Fruit fly (Drosophila melanogaster) S2 (cell line): ENCODE results near the gene betaggt-I.
A peak's percentile ranks its signal among the peaks of the same experiment; 100 is the strongest.

Source experiments
- CG8478 ChIP-seq: fragments of >200 bp; optimal IDR thresholded peaks from 2 replicates; lab custom pipeline; 2018
- CTCF ChIP-seq, 2 experiments: fragments of >200 bp; optimal IDR thresholded peaks; 2 replicates each; lab custom pipeline; 2018

Gene betaggt-I

dm6 chr2L:4932284-4932683, 13.1 kb upstream of the betaggt-I start, which contains the start of gene hoe1:
hoe1 (minus strand) TSS chr2L:4932384.
- TF ChIP-seq CTCF (optimal IDR thresholded peaks at IDR 0.05; lab: Kevin White, UChicago) = no peak
- TF ChIP-seq CG8478 (lab: Kevin White, UChicago) = no peak

dm6 chr2L:4936325-4936869, 9.0 kb upstream of the betaggt-I start, which contains the start of gene hoe2:
hoe2 (minus strand) TSS chr2L:4936450.
- TF ChIP-seq CG8478 (lab: Kevin White, UChicago) (no peak), CTCF (optimal IDR thresholded peaks at IDR 0.05; lab: Kevin White, UChicago) (no peak)

- no peak for TF ChIP-seq CTCF (optimal IDR thresholded peaks at IDR 0.05; lab: Kevin White, UChicago)
- TF ChIP-seq CG8478 (lab: Kevin White, UChicago) = no peak
These were observed 8.3 kb upstream of the betaggt-I start, which contains the start of gene Sgs1 for dm6 chr2L:4937060-4937459. Sgs1 (plus strand) TSS chr2L:4937409.

- TF ChIP-seq CTCF (optimal IDR thresholded peaks at IDR 0.05; lab: Kevin White, UChicago) (no peak), CG8478 (lab: Kevin White, UChicago) (no peak)
These were observed 3.1 kb upstream of the betaggt-I start, which contains the start of gene synr for dm6 chr2L:4942257-4942792. synr (plus strand) TSS chr2L:4942742.

dm6 chr2L:4949453-4950045, 4.2 kb downstream of the betaggt-I start, which contains the start of gene jet:
jet (minus strand) TSS chr2L:4949784.
- TF ChIP-seq CG8478 (lab: Kevin White, UChicago) = no peak
- peak in 1 of 2 experiments; percentile 41 for TF ChIP-seq CTCF (optimal IDR thresholded peaks at IDR 0.05; lab: Kevin White, UChicago)

dm6 chr2L:4950667-4951066, 5.3 kb downstream of the betaggt-I start, which contains the start of gene Jon25Biii:
Jon25Biii (minus strand) TSS chr2L:4950767.
- TF ChIP-seq CG8478 (lab: Kevin White, UChicago) (no peak), CTCF (optimal IDR thresholded peaks at IDR 0.05; lab: Kevin White, UChicago) (no peak)

dm6 chr2L:4953086-4953570, 7.7 kb downstream of the betaggt-I start, which contains the start of gene Jon25Bii:
Jon25Bii (minus strand) TSS chr2L:4953136.
- TF ChIP-seq CTCF (optimal IDR thresholded peaks at IDR 0.05; lab: Kevin White, UChicago) = no peak
- TF ChIP-seq CG8478 (lab: Kevin White, UChicago) = no peak

dm6 chr2L:4955094-4955823, 9.9 kb downstream of the betaggt-I start, which contains the start of the genes Jon25Bi and Marcal1:
Jon25Bi (minus strand) TSS chr2L:4955144.
Marcal1 (plus strand) TSS chr2L:4955509.
- TF ChIP-seq CTCF (optimal IDR thresholded peaks at IDR 0.05; lab: Kevin White, UChicago) (no peak), CG8478 (lab: Kevin White, UChicago) (no peak)

dm6 chr2L:4958111-4958510, 12.7 kb downstream of the betaggt-I start, which contains the start of gene CG34124:
CG34124 (plus strand) TSS chr2L:4958411.
- TF ChIP-seq CTCF (optimal IDR thresholded peaks at IDR 0.05; lab: Kevin White, UChicago) (no peak), CG8478 (lab: Kevin White, UChicago) (no peak)

- TF ChIP-seq CTCF (optimal IDR thresholded peaks at IDR 0.05; lab: Kevin White, UChicago) (no peak), CG8478 (lab: Kevin White, UChicago) (no peak)
These were observed 20.0 kb downstream of the betaggt-I start, which contains the start of gene CG34125 for dm6 chr2L:4965420-4965819. CG34125 (plus strand) TSS chr2L:4965673.

dm6 chr2L:4965923-4966322, 20.5 kb downstream of the betaggt-I start:
- TF ChIP-seq CTCF (optimal IDR thresholded peaks at IDR 0.05; lab: Kevin White, UChicago) = no peak
- TF ChIP-seq CG8478 (lab: Kevin White, UChicago) = no peak

- TF ChIP-seq CTCF (optimal IDR thresholded peaks at IDR 0.05; lab: Kevin White, UChicago) = no peak
- no peak for TF ChIP-seq CG8478 (lab: Kevin White, UChicago)
These were observed 22.1 kb downstream of the betaggt-I start, which contains the start of gene eIF3i for dm6 chr2L:4967511-4967910. eIF3i (minus strand) TSS chr2L:4967775.

dm6 chr2L:4968767-4969166, 23.4 kb downstream of the betaggt-I start, which contains the start of the genes Scox and Polr1C:
Scox (minus strand) TSS chr2L:4968935.
Polr1C (plus strand) TSS chr2L:4969004.
- TF ChIP-seq CG8478 (lab: Kevin White, UChicago) = no peak
- TF ChIP-seq CTCF (optimal IDR thresholded peaks at IDR 0.05; lab: Kevin White, UChicago) = no peak

dm6 chr2L:4971329-4971798, 26.0 kb downstream of the betaggt-I start, which contains the start of gene CG14043:
CG14043 (plus strand) TSS chr2L:4971702.
- no peak for TF ChIP-seq CG8478 (lab: Kevin White, UChicago)
- TF ChIP-seq CTCF (optimal IDR thresholded peaks at IDR 0.05; lab: Kevin White, UChicago) = peak in 1 of 2 experiments; percentile 16
